Fruit fly (Drosophila melanogaster): Measurements from ENCODE around the gene Sec61alpha.

Gene Sec61alpha

DNA sequence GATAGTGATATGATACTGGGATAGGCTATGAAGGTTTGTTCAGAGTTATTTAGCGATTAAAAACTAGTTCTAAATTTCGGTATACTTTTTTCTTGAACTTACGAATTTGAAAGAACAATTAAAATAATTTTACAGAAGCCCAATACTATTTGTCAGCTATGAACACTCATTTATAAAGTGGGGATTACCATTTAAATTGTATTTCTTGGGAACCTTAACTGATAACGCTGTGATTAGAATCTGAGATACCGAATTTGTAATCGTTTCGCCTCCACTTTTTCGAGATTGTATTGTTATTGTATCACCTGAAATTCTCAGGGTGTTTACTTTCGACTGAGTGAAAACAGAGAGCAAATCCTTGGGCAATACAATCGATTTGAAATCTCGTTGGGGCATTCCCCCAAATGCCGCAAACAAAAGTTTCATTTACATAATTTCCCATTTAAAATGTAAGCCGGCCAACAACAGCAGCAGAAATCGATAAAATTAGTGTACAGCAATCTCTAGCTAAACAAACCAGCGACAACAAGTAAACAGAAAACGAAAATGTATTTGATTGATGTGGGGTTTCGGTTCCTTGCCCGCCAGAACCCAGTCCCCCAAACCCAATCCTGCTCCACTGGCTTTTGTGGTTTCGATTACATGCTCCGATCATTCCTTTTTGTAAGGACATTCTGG lies 20.4 kb upstream of the Sec61alpha start:
- no peak for TF ChIP-seq CG11762 (GFP tag; optimal IDR thresholded peaks at IDR 0.05; ENCODE audit: insufficient read depth)
- TF ChIP-seq fkh (GFP tag; optimal IDR thresholded peaks at IDR 0.05), result peak; percentile 32

DNA sequence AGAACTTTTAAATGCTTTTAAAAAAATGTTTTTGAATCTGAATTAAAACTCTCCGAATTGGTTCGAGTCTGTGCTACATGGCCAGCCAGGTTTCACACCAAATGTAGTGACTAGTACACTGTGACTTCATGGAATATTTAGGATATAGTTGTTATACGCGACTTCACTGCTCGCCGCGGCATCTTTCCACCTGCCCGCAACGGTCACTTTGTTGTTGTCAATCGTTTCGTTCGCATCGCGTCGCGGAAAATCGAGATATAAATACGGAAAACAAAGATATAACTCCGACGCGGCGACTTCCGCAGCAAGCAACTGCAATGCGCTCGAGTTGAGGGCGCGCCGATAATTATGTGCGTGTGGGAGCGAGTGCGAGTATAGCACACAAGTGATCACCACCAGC lies 18.1 kb upstream of the Sec61alpha start, which contains the start of gene CG31637:
TSS of gene CG31637 (plus strand) at position 200 of the 400 bp plus-strand sequence.
- TF ChIP-seq Met (GFP tag; optimal IDR thresholded peaks at IDR 0.05) (no peak), CG4318 (GFP tag; optimal IDR thresholded peaks at IDR 0.05) (no peak), salr (GFP tag; optimal IDR thresholded peaks at IDR 0.05) (no peak), fkh (GFP tag; optimal IDR thresholded peaks at IDR 0.05) (no peak), CG16779 (tag; optimal IDR thresholded peaks at IDR 0.05) (no peak), CG1621 (tag; optimal IDR thresholded peaks at IDR 0.05) (peak; percentile 71), net (GFP tag; optimal IDR thresholded peaks at IDR 0.05) (no peak), spab (GFP tag; optimal IDR thresholded peaks at IDR 0.05) (no peak), CG8319 (GFP tag; optimal IDR thresholded peaks at IDR 0.05) (no peak), Hr39 (GFP tag; optimal IDR thresholded peaks at IDR 0.05) (no peak), Ets96B (tag; optimal IDR thresholded peaks at IDR 0.05) (no peak), CG9139 (GFP tag; optimal IDR thresholded peaks at IDR 0.05) (no peak), Eip78C (GFP tag) (peak; percentile 80), CG6163 (GFP tag; IDR thresholded peaks at IDR 0.05) (0 out of 3 replicates have a peak, but pooled peaks have one; percentile 12), CG6792 (GFP tag; optimal IDR thresholded peaks at IDR 0.05) (no peak), Sox14 (GFP tag; optimal IDR thresholded peaks at IDR 0.05) (peak; percentile 53), CG11902 (GFP tag; optimal IDR thresholded peaks at IDR 0.05) (no peak), eg (GFP tag; IDR thresholded peaks at IDR 0.05) (peak; percentile 37; the same call in 1 of the 3 replicates), fd85E (GFP tag; optimal IDR thresholded peaks at IDR 0.05) (no peak), CG6808 (GFP tag; optimal IDR thresholded peaks at IDR 0.05) (no peak), dsx (GFP tag; optimal IDR thresholded peaks at IDR 0.05; ENCODE audit: poor library complexity, severe bottlenecking) (peak; percentile 6), Smox (GFP tag; optimal IDR thresholded peaks at IDR 0.05) (no peak), CG3919 (GFP tag; optimal IDR thresholded peaks at IDR 0.05) (peak; percentile 28), CG6854 (GFP tag; optimal IDR thresholded peaks at IDR 0.05) (peak; percentile 66), CG15336 (GFP tag; IDR thresholded peaks at IDR 0.05) (no peak), CG34406 (GFP tag; optimal IDR thresholded peaks at IDR 0.05) (no peak), CG7368 (GFP tag; optimal IDR thresholded peaks at IDR 0.05) (no peak), vri (GFP tag; optimal IDR thresholded peaks at IDR 0.05) (no peak), Sox102F (GFP tag; optimal IDR thresholded peaks at IDR 0.05) (no peak), CG8119 (GFP tag; IDR thresholded peaks at IDR 0.05) (peak; percentile 23; the same call in 1 of the 3 replicates), topi (GFP tag; optimal IDR thresholded peaks at IDR 0.05) (no peak), pdm3 (GFP tag; optimal IDR thresholded peaks at IDR 0.05) (no peak), CG11294 (GFP tag; IDR thresholded peaks at IDR 0.05) (no peak), CG3032 (tag; optimal IDR thresholded peaks at IDR 0.05) (peak; percentile 18), Hr4 (GFP tag; optimal IDR thresholded peaks at IDR 0.05) (no peak), achi (GFP tag; optimal IDR thresholded peaks at IDR 0.05) (no peak), esn (GFP tag; optimal IDR thresholded peaks at IDR 0.05) (peak; percentile 24), cyc (GFP tag; optimal IDR thresholded peaks at IDR 0.05) (no peak)

DNA sequence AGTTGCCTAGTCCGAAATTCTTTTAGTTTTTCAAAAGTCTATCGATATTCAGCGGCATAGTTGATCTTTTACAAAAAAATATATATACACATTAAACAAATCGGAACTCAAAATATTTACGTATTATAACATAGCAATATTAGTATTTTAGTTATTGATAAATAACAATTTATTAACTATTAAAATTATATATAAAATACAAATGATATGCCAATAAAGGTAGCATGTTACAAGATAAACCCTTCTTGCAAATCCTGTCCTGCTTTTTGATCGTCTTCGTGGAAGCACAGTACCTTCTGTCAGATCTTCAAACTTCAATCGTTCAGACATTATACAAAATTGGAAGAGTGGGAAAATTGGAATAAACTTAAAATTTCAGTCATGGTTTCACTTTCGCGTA lies 16.4 kb upstream of the Sec61alpha start, which contains the start of gene CG9550:
TSS of gene CG9550 (plus strand) at position 301 of the 400 bp plus-strand sequence.
- TF ChIP-seq CG15336 (GFP tag; IDR thresholded peaks at IDR 0.05), result no peak
- no peak for TF ChIP-seq lz (GFP tag; optimal IDR thresholded peaks at IDR 0.05)
- TF ChIP-seq svp (GFP tag), result no peak
- TF ChIP-seq Eip93F (GFP tag; optimal IDR thresholded peaks at IDR 0.05), result no peak
- TF ChIP-seq Ets96B (tag; optimal IDR thresholded peaks at IDR 0.05), result no peak
- TF ChIP-seq spab (GFP tag; optimal IDR thresholded peaks at IDR 0.05), result no peak
- no peak for TF ChIP-seq CG6276 (GFP tag; optimal IDR thresholded peaks at IDR 0.05)
- TF ChIP-seq CG16779 (tag; optimal IDR thresholded peaks at IDR 0.05), result no peak
- no peak for TF ChIP-seq CG10631 (GFP tag; optimal IDR thresholded peaks at IDR 0.05)
- TF ChIP-seq acj6 (GFP tag; optimal IDR thresholded peaks at IDR 0.05), result no peak
- no peak for TF ChIP-seq CG34406 (GFP tag; optimal IDR thresholded peaks at IDR 0.05)
- no peak for TF ChIP-seq dac (GFP tag; optimal IDR thresholded peaks at IDR 0.05)
- TF ChIP-seq CG8319 (GFP tag; optimal IDR thresholded peaks at IDR 0.05), result no peak
- TF ChIP-seq achi (GFP tag; optimal IDR thresholded peaks at IDR 0.05), result no peak
- no peak for TF ChIP-seq CG6163 (GFP tag; IDR thresholded peaks at IDR 0.05)
- no peak for TF ChIP-seq CG1621 (tag; optimal IDR thresholded peaks at IDR 0.05)
- TF ChIP-seq CG8119 (GFP tag; IDR thresholded peaks at IDR 0.05), result no peak
- TF ChIP-seq vri (GFP tag; optimal IDR thresholded peaks at IDR 0.05), result no peak
